Fruit fly (Drosophila melanogaster): ENCODE results near the gene eyg.

eyg gene

dm6 chr3L:12503865-12504650, 36.2 kb upstream of the eyg start, which contains the start of the genes CG10646 and vih (continued):
- TF ChIP-seq CG1832 (GFP tag; optimal IDR thresholded peaks at IDR 0.05) (no peak), CG13624 (GFP tag; optimal IDR thresholded peaks at IDR 0.05) (no peak), lilli (GFP tag; optimal IDR thresholded peaks at IDR 0.05) (peak; percentile 38), CG8359 (GFP tag; optimal IDR thresholded peaks at IDR 0.05; ENCODE audit: borderline replicate concordance) (no peak), CG17328 (GFP tag; IDR thresholded peaks at IDR 0.05) (no peak), zen (tag; optimal IDR thresholded peaks at IDR 0.05) (peak; percentile 43), H15 (GFP tag; IDR thresholded peaks at IDR 0.05) (0 out of 3 replicates have a peak, but pooled peaks have one; percentile 6), CG33557 (GFP tag; optimal IDR thresholded peaks at IDR 0.05) (peak; percentile 20), CG32767 (GFP tag; IDR thresholded peaks at IDR 0.05) (peak; percentile 61; the same call in 1 of the 2 replicates), CG31388 (GFP tag; optimal IDR thresholded peaks at IDR 0.05) (peak; percentile 29), HLH3B (GFP tag; IDR thresholded peaks at IDR 0.05) (0 out of 2 replicates have a peak, but pooled peaks have one; percentile 23), CG30431 (GFP tag; optimal IDR thresholded peaks at IDR 0.05) (no peak), CG7786 (GFP tag; optimal IDR thresholded peaks at IDR 0.05) (no peak), pb (GFP tag; optimal IDR thresholded peaks at IDR 0.05) (no peak), ftz-f1 (GFP tag; optimal IDR thresholded peaks at IDR 0.05) (peak; percentile 25), CG16813 (GFP tag; IDR thresholded peaks at IDR 0.05; ENCODE audit: partially characterized antibody) (no peak), CG14667 (GFP tag; IDR thresholded peaks at IDR 0.05) (no peak), pho (GFP tag; optimal IDR thresholded peaks at IDR 0.05) (no peak), Nf-YC (tag; optimal IDR thresholded peaks at IDR 0.05) (peak; percentile 63), bsh (GFP tag; optimal IDR thresholded peaks at IDR 0.05) (peak in 1 of 2 experiments; percentile 35), CG5180 (GFP tag; optimal IDR thresholded peaks at IDR 0.05) (no peak), ro (GFP tag; IDR thresholded peaks at IDR 0.05) (no peak), CG14710 (tag; optimal IDR thresholded peaks at IDR 0.05) (peak; percentile 82), esg (GFP tag; conservative IDR thresholded peaks at IDR 0.05) (no peak), CG32772 (GFP tag; IDR thresholded peaks at IDR 0.05) (no peak), sens (GFP tag) (peak; percentile 85), CG6683 (GFP tag; optimal IDR thresholded peaks at IDR 0.05) (no peak), ase (GFP tag; IDR thresholded peaks at IDR 0.05) (no peak), Gug (GFP tag; IDR thresholded peaks at IDR 0.05) (no peak; the same call in 3 of the 4 replicates), CG5245 (GFP tag; optimal IDR thresholded peaks at IDR 0.05) (no peak), odd (GFP tag; optimal IDR thresholded peaks at IDR 0.05) (peak; percentile 36), CG7928 (GFP tag; optimal IDR thresholded peaks at IDR 0.05) (no peak), Sry-δ (GFP tag; optimal IDR thresholded peaks at IDR 0.05) (peak; percentile 49), psq (GFP tag; optimal IDR thresholded peaks at IDR 0.05) (peak; percentile 24), CG1233 (GFP tag; optimal IDR thresholded peaks at IDR 0.05) (no peak), Sox102F (GFP tag; optimal IDR thresholded peaks at IDR 0.05) (no peak), en (GFP tag; optimal IDR thresholded peaks at IDR 0.05) (no peak), pum (GFP tag; optimal IDR thresholded peaks at IDR 0.05) (no peak), CG11247 (GFP tag; IDR thresholded peaks at IDR 0.05) (no peak), ATbp (GFP tag; optimal IDR thresholded peaks at IDR 0.05) (no peak), CG17802 (tag; optimal IDR thresholded peaks at IDR 0.05) (no peak), salm (tag; optimal IDR thresholded peaks at IDR 0.05) (no peak), seq (GFP tag; IDR thresholded peaks at IDR 0.05) (peak; percentile 10; the same call in 1 of the 2 replicates), corto (GFP tag; optimal IDR thresholded peaks at IDR 0.05) (no peak), NfI (GFP tag; optimal IDR thresholded peaks at IDR 0.05) (peak; percentile 60), sna (GFP tag; IDR thresholded peaks at IDR 0.05; ENCODE audit: partially characterized antibody) (no peak), CG11695 (GFP tag; IDR thresholded peaks at IDR 0.05) (no peak), luna (GFP tag; optimal IDR thresholded peaks at IDR 0.05) (no peak), Opbp (GFP tag; IDR thresholded peaks at IDR 0.05; ENCODE audit: partially characterized antibody) (peak; percentile 37; the same call in 1 of the 3 replicates)
